Worm (Caenorhabditis elegans): ENCODE measurements around the gene F38H4.5.

F38H4.5 gene

DNA sequence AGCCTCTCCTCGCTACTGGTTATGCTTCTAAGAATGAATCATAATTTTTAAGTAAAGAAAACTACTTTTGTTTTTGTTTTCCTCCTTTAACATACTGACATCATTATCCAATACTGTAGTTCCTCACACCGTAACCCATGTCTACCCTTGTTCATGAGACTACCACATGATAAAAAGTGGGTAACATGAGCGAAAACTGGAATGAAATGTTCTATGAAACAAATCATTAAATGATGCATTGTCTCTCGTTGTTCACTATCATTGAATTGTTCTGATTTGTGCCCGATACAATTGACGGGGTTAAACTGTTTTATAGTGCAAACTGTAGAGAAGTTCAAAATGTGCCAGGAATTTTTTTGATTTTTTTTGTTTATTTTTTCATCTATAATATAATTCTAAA is 45.7 kb downstream of the F38H4.5 start:
- TF ChIP-seq cey-2 (tag; optimal IDR thresholded peaks at IDR 0.05; ENCODE audit: borderline replicate concordance, insufficient read depth) (peak; percentile 8), lim-7 (GFP tag; IDR thresholded peaks at IDR 0.05) (no peak), unc-62 (GFP tag; optimal IDR thresholded peaks at IDR 0.05 in 1 of 2) (peak in 1 of 2 experiments; percentile 85), unc-62 (tag; optimal IDR thresholded peaks at IDR 0.05) (no peak), mdl-1 (tag; optimal IDR thresholded peaks at IDR 0.05) (peak in 1 of 2 experiments; percentile 44), hlh-30 (tag; optimal IDR thresholded peaks at IDR 0.05; ENCODE audit: insufficient read depth) (peak; percentile 85), mxl-3 (GFP tag; optimal IDR thresholded peaks at IDR 0.05) (peak; percentile 41), nhr-237 (tag; optimal IDR thresholded peaks at IDR 0.05) (no peak), tra-1 (GFP tag; IDR thresholded peaks at IDR 0.05) (no peak), ctbp-1 (GFP tag; IDR thresholded peaks at IDR 0.05) (no peak), ceh-28 (tag; optimal IDR thresholded peaks at IDR 0.05) (no peak), pqm-1 (tag; optimal IDR thresholded peaks at IDR 0.05) (peak; percentile 24), F26F4.8 (GFP tag; conservative IDR thresholded peaks at IDR 0.05) (no peak), R02D3.7 (tag; optimal IDR thresholded peaks at IDR 0.05) (no peak), madf-9 (GFP tag; conservative IDR thresholded peaks at IDR 0.05) (no peak), nhr-48 (tag; optimal IDR thresholded peaks at IDR 0.05) (peak; percentile 70), unc-130 (GFP tag; optimal IDR thresholded peaks at IDR 0.05) (no peak), mes-2 (tag; optimal IDR thresholded peaks at IDR 0.05; ENCODE audit: poor library complexity, severe bottlenecking) (no peak), madf-5 (GFP tag; IDR thresholded peaks at IDR 0.05) (no peak), hlh-11 (tag; optimal IDR thresholded peaks at IDR 0.05) (peak; percentile 53), dpl-1 (GFP tag; optimal IDR thresholded peaks at IDR 0.05) (no peak), Y5F2A.4 (GFP tag; optimal IDR thresholded peaks at IDR 0.05) (no peak), nhr-77 (tag; optimal IDR thresholded peaks at IDR 0.05) (no peak), dmd-6 (GFP tag; IDR thresholded peaks at IDR 0.05) (peak; percentile 71), daf-12 (tag; optimal IDR thresholded peaks at IDR 0.05) (no peak), spr-3 (GFP tag; optimal IDR thresholded peaks at IDR 0.05) (no peak), aha-1 (tag) (peak; percentile 91), daf-16 (GFP tag; optimal IDR thresholded peaks at IDR 0.05) (no peak), daf-16 (tag; optimal IDR thresholded peaks at IDR 0.05) (no peak), nhr-28 (tag; optimal IDR thresholded peaks at IDR 0.05) (peak; percentile 87), lin-13 (GFP tag; optimal IDR thresholded peaks at IDR 0.05) (no peak), T26A8.4 (GFP tag; IDR thresholded peaks at IDR 0.05) (no peak), daf-19 (GFP tag; conservative IDR thresholded peaks at IDR 0.05) (no peak), hif-1 (tag; optimal IDR thresholded peaks at IDR 0.05) (no peak), hmg-1.1 (GFP tag; IDR thresholded peaks at IDR 0.05) (no peak), lsy-2 (tag; optimal IDR thresholded peaks at IDR 0.05) (peak in 1 of 2 experiments; percentile 67), ZK337.2 (GFP tag; IDR thresholded peaks at IDR 0.05) (no peak)

ce11 chrIV:11899358-11899757 is 47.4 kb downstream of the F38H4.5 start, which contains the start of gene nhr-43:
nhr-43 (plus strand) TSS chrIV:11899590.
- no peak for TF ChIP-seq snpc-4 (tag; optimal IDR thresholded peaks at IDR 0.05)
- TF ChIP-seq aha-1 (tag), result peak; percentile 8
- TF ChIP-seq dmd-6 (GFP tag; IDR thresholded peaks at IDR 0.05), result no peak
- TF ChIP-seq tra-1 (GFP tag; IDR thresholded peaks at IDR 0.05), result 0 out of 2 replicates have a peak, but pooled peaks have one; percentile 10
- TF ChIP-seq egl-27 (tag; optimal IDR thresholded peaks at IDR 0.05), result no peak
- no peak for TF ChIP-seq lin-1 (GFP tag; IDR thresholded peaks at IDR 0.05)
- peak; percentile 33 for TF ChIP-seq nhr-10 (tag; optimal IDR thresholded peaks at IDR 0.05)
- TF ChIP-seq F37D6.2 (tag; optimal IDR thresholded peaks at IDR 0.05), result no peak
- peak in 1 of 2 experiments; percentile 42 for TF ChIP-seq lsy-2 (tag; optimal IDR thresholded peaks at IDR 0.05)
- TF ChIP-seq nhr-28 (tag; optimal IDR thresholded peaks at IDR 0.05), result peak; percentile 42
- TF ChIP-seq hlh-11 (tag; optimal IDR thresholded peaks at IDR 0.05), result peak; percentile 52
- no peak for TF ChIP-seq madf-5 (GFP tag; IDR thresholded peaks at IDR 0.05)
- peak; percentile 68 for TF ChIP-seq nhr-48 (tag; optimal IDR thresholded peaks at IDR 0.05)
- TF ChIP-seq sdz-12 (GFP tag; optimal IDR thresholded peaks at IDR 0.05), result no peak

Data from whole organism, L4 larva.